Worm (Caenorhabditis elegans) whole organism, mixed stage, embryonic: Measurements from ENCODE around the gene W01A11.1.

Source experiments
- blmp-1 ChIP-seq: fragments of 150-350 bp; optimal IDR thresholded peaks from 2 replicates; lab custom pipeline; 2014; ENCODE audit warnings: missing biosample characterization, missing genetic modification characterization
- elt-1 ChIP-seq: sonication (generic microtip); optimal IDR thresholded peaks from 2 replicates; lab custom pipeline; 2017; ENCODE audit warnings: missing genetic modification characterization, mild to moderate bottlenecking, missing compliant biosample characterization, antibody characterized with exemption, moderate library complexity, borderline replicate concordance; ENCODE audit not compliant: insufficient read depth
- elt-3 ChIP-seq: fragments of 150-350 bp; optimal IDR thresholded peaks from 2 replicates; lab custom pipeline; 2014; ENCODE audit warnings: missing biosample characterization, missing genetic modification characterization
- nhr-28 ChIP-seq: fragments of 150-350 bp; optimal IDR thresholded peaks from 2 replicates; lab custom pipeline; 2014; ENCODE audit warnings: missing biosample characterization, missing genetic modification characterization
- snpc-4 ChIP-seq: fragments of 150-350 bp; optimal IDR thresholded peaks from 2 replicates; lab custom pipeline; 2014; ENCODE audit warnings: missing biosample characterization, missing genetic modification characterization

- TF ChIP-seq snpc-4 (tag; lab: Kevin White, UChicago) (no peak), elt-1 (tag; lab: Kevin White, UChicago) (no peak), nhr-28 (no peak), blmp-1 (tag; lab: Kevin White, UChicago) (no peak), elt-3 (tag; lab: Kevin White, UChicago) (no peak)
Observed at ce11 chrV:6517305-6518224, 18.5 kb downstream of the W01A11.1 start.
